Fruit fly (Drosophila melanogaster) whole organism, embryonic: Measurements from ENCODE around the gene Hasp.
A peak's percentile ranks its signal among the peaks of the same experiment; 100 is the strongest.

Source experiments
- CG10321 ChIP-seq: fragments of 200-800 bp; sonication (Bioruptor generic); IDR thresholded peaks from 2 replicates; pipeline ENCODE4 v1.3.6; 2022; ENCODE audit warnings: missing biosample characterization, missing genetic modification characterization
- CG11093 ChIP-seq: fragments of 200-800 bp; sonication (Bioruptor generic); IDR thresholded peaks from 3 replicates; pipeline ENCODE4 v1.3.6; 2022; ENCODE audit warnings: missing biosample characterization, missing genetic modification characterization
- CG12219 ChIP-seq: fragments of 200-800 bp; sonication (Bioruptor generic); optimal IDR thresholded peaks from 3 replicates; lab custom pipeline; 2018; ENCODE audit warnings: missing biosample characterization, mild to moderate bottlenecking, missing genetic modification characterization
- CG13424 ChIP-seq: fragments of 200-800 bp; sonication (Bioruptor generic); optimal IDR thresholded peaks from 2 replicates; lab custom pipeline; 2019; ENCODE audit warnings: missing biosample characterization, mild to moderate bottlenecking, missing genetic modification characterization, moderate library complexity
- CG1529 ChIP-seq: fragments of 200-800 bp; sonication (Bioruptor generic); optimal IDR thresholded peaks from 3 replicates; lab custom pipeline; 2018; ENCODE audit warnings: missing biosample characterization, missing genetic modification characterization
- CG15601 ChIP-seq: fragments of 200-800 bp; sonication (Bioruptor generic); optimal IDR thresholded peaks from 3 replicates; lab custom pipeline; 2019; ENCODE audit warnings: missing biosample characterization, mild to moderate bottlenecking, missing genetic modification characterization, moderate library complexity
- CG17359 ChIP-seq: fragments of 200-800 bp; sonication (Bioruptor generic); optimal IDR thresholded peaks from 3 replicates; lab custom pipeline; 2018; ENCODE audit warnings: missing biosample characterization, mild to moderate bottlenecking, missing genetic modification characterization, moderate library complexity
- CG17912 ChIP-seq: fragments of 200-800 bp; sonication (Bioruptor generic); optimal IDR thresholded peaks from 2 replicates; lab custom pipeline; 2018; ENCODE audit warnings: missing biosample characterization, mild to moderate bottlenecking, missing genetic modification characterization
- CG18599 ChIP-seq: fragments of 200-800 bp; sonication (Bioruptor generic); optimal IDR thresholded peaks from 3 replicates; lab custom pipeline; 2017; ENCODE audit warnings: missing biosample characterization, missing genetic modification characterization, mild to moderate bottlenecking, moderate library complexity, missing genetic modification reagents
- CG2199 ChIP-seq: fragments of 200-800 bp; sonication (Bioruptor generic); IDR thresholded peaks from 3 replicates; pipeline ENCODE4 v1.3.6; 2022; ENCODE audit warnings: missing biosample characterization, missing genetic modification characterization
- CG2202 ChIP-seq: fragments of 200-800 bp; sonication (Bioruptor generic); optimal IDR thresholded peaks from 2 replicates; lab custom pipeline; 2018; ENCODE audit warnings: missing biosample characterization, mild to moderate bottlenecking, missing genetic modification characterization
- CG31388 ChIP-seq: fragments of 200-800 bp; sonication (Bioruptor generic); optimal IDR thresholded peaks from 2 replicates; lab custom pipeline; 2016; ENCODE audit warnings: missing biosample characterization, missing genetic modification characterization
- CG4360 ChIP-seq: fragments of 200-800 bp; sonication (Bioruptor generic); IDR thresholded peaks from 2 replicates; pipeline ENCODE4 v1.3.6; 2022; ENCODE audit warnings: missing biosample characterization, missing genetic modification characterization
- CG43689 ChIP-seq: fragments of 200-800 bp; sonication (Bioruptor generic); IDR thresholded peaks from 2 replicates; pipeline ENCODE4 v1.3.6; 2022; ENCODE audit warnings: missing biosample characterization, missing genetic modification characterization
- CG6175 ChIP-seq: fragments of 200-800 bp; sonication (Bioruptor generic); IDR thresholded peaks from 3 replicates; pipeline ENCODE4 v1.3.6; 2022; ENCODE audit warnings: missing biosample characterization, missing genetic modification characterization
- CG7556 ChIP-seq: fragments of 200-800 bp; sonication (Bioruptor generic); optimal IDR thresholded peaks from 2 replicates; lab custom pipeline; 2017; ENCODE audit warnings: missing biosample characterization, mild to moderate bottlenecking, missing genetic modification characterization
- CG7745 ChIP-seq: fragments of 200-800 bp; sonication (Bioruptor generic); optimal IDR thresholded peaks from 2 replicates; lab custom pipeline; 2018; ENCODE audit warnings: missing biosample characterization, mild to moderate bottlenecking, missing genetic modification characterization, moderate library complexity
- CG9727 ChIP-seq: fragments of 200-800 bp; sonication (Bioruptor generic); optimal IDR thresholded peaks from 3 replicates; lab custom pipeline; 2017; ENCODE audit warnings: missing biosample characterization, mild to moderate bottlenecking, missing genetic modification characterization
- Chrac-16 ChIP-seq: fragments of 200-800 bp; sonication (Bioruptor generic); optimal IDR thresholded peaks from 3 replicates; lab custom pipeline; 2016; ENCODE audit warnings: missing biosample characterization, missing genetic modification characterization
- D ChIP-seq, 2 experiments: fragments of 200-800 bp in 1 of 2; fragments of >200 bp in 1 of 2; sonication (Bioruptor generic) in 1 of 2; optimal IDR thresholded peaks; 2 replicates in 1 of 2; 3 replicates in 1 of 2; lab custom pipeline; 2017; ENCODE audit warnings: mild to moderate bottlenecking in 1 of 2, missing biosample characterization in 1 of 2, missing genetic modification characterization in 1 of 2, missing genetic modification reagents in 1 of 2
- D19A ChIP-seq: fragments of 200-800 bp; optimal IDR thresholded peaks from 3 replicates; lab custom pipeline; 2019; ENCODE audit warnings: missing biosample characterization, mild to moderate bottlenecking, missing genetic modification characterization, moderate library complexity
- Dll ChIP-seq: fragments of 200-800 bp; sonication (Bioruptor generic); IDR thresholded peaks from 4 replicates; pipeline ENCODE4 v1.3.6; 2022; ENCODE audit warnings: missing biosample characterization, missing genetic modification characterization; ENCODE audit not compliant: partially characterized antibody
- Dp ChIP-seq: fragments of 200-800 bp; sonication (Bioruptor generic); optimal IDR thresholded peaks from 2 replicates; lab custom pipeline; 2018; ENCODE audit warnings: missing biosample characterization, mild to moderate bottlenecking, missing genetic modification characterization, moderate library complexity
- Ets97D ChIP-seq: fragments of 200-800 bp; sonication (Bioruptor generic); optimal IDR thresholded peaks from 3 replicates; lab custom pipeline; 2016; ENCODE audit warnings: missing biosample characterization, missing genetic modification characterization
- HLH4C ChIP-seq: fragments of 200-800 bp; sonication (Bioruptor generic); IDR thresholded peaks from 3 replicates; pipeline ENCODE4 v1.3.6; 2022; ENCODE audit warnings: missing biosample characterization, missing genetic modification characterization; ENCODE audit not compliant: partially characterized antibody
- HmgZ ChIP-seq: fragments of 200-800 bp; sonication (Bioruptor generic); optimal IDR thresholded peaks from 2 replicates; lab custom pipeline; 2018; ENCODE audit warnings: missing biosample characterization, mild to moderate bottlenecking, missing genetic modification characterization
- NC2β ChIP-seq: fragments of 200-800 bp; sonication (Bioruptor generic); optimal IDR thresholded peaks from 2 replicates; lab custom pipeline; 2016; ENCODE audit warnings: missing biosample characterization, missing genetic modification characterization
- Nf-YB ChIP-seq: fragments of 200-800 bp; sonication (Bioruptor generic); optimal IDR thresholded peaks from 3 replicates; lab custom pipeline; 2019; ENCODE audit warnings: missing biosample characterization, mild to moderate bottlenecking, missing genetic modification characterization, moderate library complexity
- Sry-δ ChIP-seq: fragments of 200-800 bp; sonication (Bioruptor generic); optimal IDR thresholded peaks from 2 replicates; lab custom pipeline; 2016; ENCODE audit warnings: missing biosample characterization, missing genetic modification characterization
- abd-A ChIP-seq: fragments of 200-800 bp; sonication (Bioruptor generic); optimal IDR thresholded peaks from 3 replicates; lab custom pipeline; 2019; ENCODE audit warnings: missing biosample characterization, mild to moderate bottlenecking, missing genetic modification characterization, moderate library complexity
- amos ChIP-seq: fragments of 200-800 bp; sonication (Bioruptor generic); IDR thresholded peaks from 2 replicates; pipeline ENCODE4 v1.3.6; 2022; ENCODE audit warnings: missing biosample characterization, missing genetic modification characterization; ENCODE audit not compliant: partially characterized antibody
- cas ChIP-seq: fragments of 200-800 bp; sonication (Bioruptor generic); IDR thresholded peaks from 2 replicates; pipeline ENCODE4 v1.3.6; 2022; ENCODE audit warnings: missing biosample characterization, missing genetic modification characterization
- crc ChIP-seq: fragments of 200-800 bp; sonication (Bioruptor generic); optimal IDR thresholded peaks from 2 replicates; lab custom pipeline; 2016; ENCODE audit warnings: missing biosample characterization, missing genetic modification characterization
- croc ChIP-seq: fragments of 200-800 bp; sonication (Bioruptor generic); conservative IDR thresholded peaks from 3 replicates; pipeline ENCODE4 v1.3.6; 2022; ENCODE audit warnings: missing biosample characterization, missing genetic modification characterization
- ems ChIP-seq: fragments of 200-800 bp; sonication (Bioruptor generic); optimal IDR thresholded peaks from 3 replicates; lab custom pipeline; 2016; ENCODE audit warnings: missing biosample characterization, missing genetic modification characterization
- eve ChIP-seq, 2 experiments: fragments of >200 bp; optimal IDR thresholded peaks; 2 replicates each; lab custom pipeline; 2017; ENCODE audit warnings: missing biosample characterization in 2 of 2, missing genetic modification characterization in 2 of 2
- gfzf ChIP-seq: fragments of 200-800 bp; sonication (Bioruptor generic); optimal IDR thresholded peaks from 2 replicates; lab custom pipeline; 2016; ENCODE audit warnings: missing biosample characterization, mild to moderate bottlenecking, missing genetic modification characterization, moderate library complexity
- grau ChIP-seq: fragments of 200-800 bp; optimal IDR thresholded peaks from 3 replicates; lab custom pipeline; 2019; ENCODE audit warnings: missing biosample characterization, mild to moderate bottlenecking, missing genetic modification characterization, moderate library complexity
- grn ChIP-seq: fragments of 200-800 bp; sonication (Bioruptor generic); optimal IDR thresholded peaks from 3 replicates; lab custom pipeline; 2017; ENCODE audit warnings: missing biosample characterization, missing genetic modification characterization
- gt ChIP-seq: fragments of 200-800 bp; sonication (Bioruptor generic); IDR thresholded peaks from 2 replicates; pipeline ENCODE4 v1.3.6; 2022; ENCODE audit warnings: missing biosample characterization, missing genetic modification characterization
- her ChIP-seq: fragments of 200-800 bp; sonication (Bioruptor generic); optimal IDR thresholded peaks from 2 replicates; lab custom pipeline; 2016; ENCODE audit warnings: missing biosample characterization, missing genetic modification characterization
- jigr1 ChIP-seq: fragments of 200-800 bp; sonication (Bioruptor generic); IDR thresholded peaks from 3 replicates; pipeline ENCODE4 v1.3.6; 2022; ENCODE audit warnings: missing biosample characterization, missing genetic modification characterization
- nerfin-2 ChIP-seq: fragments of 200-800 bp; sonication (Bioruptor generic); IDR thresholded peaks from 2 replicates; pipeline ENCODE4 v1.3.6; 2022; ENCODE audit warnings: missing biosample characterization, missing genetic modification characterization; ENCODE audit not compliant: partially characterized antibody
- pfk ChIP-seq: fragments of 200-800 bp; sonication (Bioruptor generic); optimal IDR thresholded peaks from 2 replicates; lab custom pipeline; 2018; ENCODE audit warnings: missing biosample characterization, mild to moderate bottlenecking, missing genetic modification characterization, moderate library complexity
- stc ChIP-seq: fragments of 200-800 bp; sonication (Bioruptor generic); IDR thresholded peaks from 2 replicates; pipeline ENCODE4 v1.3.6; 2022; ENCODE audit warnings: missing biosample characterization, missing genetic modification characterization
- tna ChIP-seq: fragments of 200-800 bp; sonication (Bioruptor generic); IDR thresholded peaks from 2 replicates; pipeline ENCODE4 v1.3.6; 2022; ENCODE audit warnings: missing biosample characterization, missing genetic modification characterization; ENCODE audit not compliant: partially characterized antibody
- trem ChIP-seq: fragments of 200-800 bp; optimal IDR thresholded peaks from 3 replicates; lab custom pipeline; 2019; ENCODE audit warnings: missing biosample characterization, mild to moderate bottlenecking, missing genetic modification characterization, moderate library complexity
- vvl ChIP-seq: fragments of 200-800 bp; sonication (Bioruptor generic); IDR thresholded peaks from 2 replicates; pipeline ENCODE4 v1.3.6; 2022; ENCODE audit warnings: missing biosample characterization, missing genetic modification characterization
- wdn ChIP-seq: fragments of 200-800 bp; sonication (Bioruptor generic); IDR thresholded peaks from 2 replicates; pipeline ENCODE4 v1.3.6; 2022; ENCODE audit warnings: missing biosample characterization, missing genetic modification characterization

Hasp gene

DNA sequence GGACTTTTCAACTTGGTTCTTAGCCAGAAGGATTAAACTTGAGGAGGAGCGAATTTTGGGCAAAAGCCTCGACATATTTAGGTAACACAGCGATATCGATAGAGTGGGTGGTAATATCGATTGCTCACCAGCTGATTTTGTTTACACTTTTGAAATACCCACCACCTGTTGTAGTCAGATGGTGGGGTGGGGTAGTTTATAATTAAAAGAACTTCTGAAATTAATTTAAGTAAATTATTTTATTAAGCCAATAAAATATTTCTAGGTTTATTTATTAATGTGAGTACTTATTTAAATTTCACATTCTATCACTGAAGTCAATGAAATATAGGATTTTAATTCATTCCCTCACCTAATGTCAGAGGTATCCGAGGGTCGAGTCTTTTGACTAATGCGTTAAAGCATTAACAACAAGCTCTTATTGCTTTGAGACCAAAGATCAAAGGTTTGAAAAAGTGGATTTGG is 27.0 kb downstream of the Hasp start, which contains the start of the genes CG10194 and CG18094 (continued):
- TF ChIP-seq tna (GFP tag; lab: Robert Waterston, UW) = 0 out of 2 replicates have a peak, but pooled peaks have one; percentile 26
- no peak for TF ChIP-seq CG43689 (GFP tag; lab: Robert Waterston, UW)
- peak; percentile 38 for TF ChIP-seq CG9727 (GFP tag; lab: Kevin White, UChicago)
- TF ChIP-seq wdn (GFP tag; lab: Robert Waterston, UW) = no peak
- no peak for TF ChIP-seq grau
- TF ChIP-seq CG2199 (GFP tag; lab: Robert Waterston, UW) = no peak
- TF ChIP-seq gt (GFP tag; lab: Robert Waterston, UW) = no peak
- TF ChIP-seq CG2202 (tag; lab: Kevin White, UChicago) = peak; percentile 3
- no peak for TF ChIP-seq croc (GFP tag; lab: Robert Waterston, UW)
- TF ChIP-seq CG13424 (tag; lab: Kevin White, UChicago) = peak; percentile 29
- TF ChIP-seq CG31388 (GFP tag; lab: Kevin White, UChicago) = no peak
- peak; percentile 36 for TF ChIP-seq Chrac-16 (GFP tag; lab: Kevin White, UChicago)
- TF ChIP-seq stc (GFP tag; lab: Robert Waterston, UW) = peak; percentile 34; the same call in 1 of the 2 replicates
- TF ChIP-seq grn = no peak
- peak; percentile 9 for TF ChIP-seq CG17359 (tag; lab: Kevin White, UChicago)
- TF ChIP-seq CG17912 (GFP tag; lab: Kevin White, UChicago) = no peak
- peak; percentile 62 for TF ChIP-seq Sry-δ
- TF ChIP-seq Dp = peak; percentile 44
- no peak for TF ChIP-seq cas (GFP tag; lab: Robert Waterston, UW)
- TF ChIP-seq CG1529 = no peak
- no peak for TF ChIP-seq CG7556 (GFP tag; lab: Kevin White, UChicago)
- no peak for TF ChIP-seq eve (GFP tag; optimal IDR thresholded peaks at IDR 0.05; lab: Kevin White, UChicago)
- TF ChIP-seq vvl (GFP tag; lab: Robert Waterston, UW) = no peak
- peak; percentile 69; the same call in 1 of the 2 replicates for TF ChIP-seq amos (GFP tag; lab: Robert Waterston, UW)
- no peak for TF ChIP-seq crc (GFP tag; lab: Kevin White, UChicago)
- TF ChIP-seq gfzf (GFP tag; lab: Kevin White, UChicago) = no peak
- no peak for TF ChIP-seq jigr1
- no peak for TF ChIP-seq CG18599 (GFP tag; lab: Kevin White, UChicago)
- peak; percentile 43 for TF ChIP-seq HmgZ (tag; lab: Kevin White, UChicago)
- TF ChIP-seq HLH4C (GFP tag; lab: Robert Waterston, UW) = peak; percentile 66
- peak; percentile 1 for TF ChIP-seq Ets97D (GFP tag; lab: Kevin White, UChicago)
- no peak for TF ChIP-seq CG10321 (GFP tag; lab: Robert Waterston, UW)
- TF ChIP-seq Dll (GFP tag; lab: Robert Waterston, UW) = peak; percentile 72
- no peak for TF ChIP-seq Nf-YB (GFP tag; lab: Kevin White, UChicago)
- TF ChIP-seq CG4360 (GFP tag; lab: Robert Waterston, UW) = no peak
- TF ChIP-seq CG12219 (GFP tag; lab: Kevin White, UChicago) = no peak
- TF ChIP-seq CG7745 (tag; lab: Kevin White, UChicago) = peak; percentile 8
- TF ChIP-seq nerfin-2 (GFP tag; lab: Robert Waterston, UW) = no peak
- TF ChIP-seq abd-A (tag; lab: Kevin White, UChicago) = no peak
- TF ChIP-seq CG11093 (GFP tag; lab: Robert Waterston, UW) = no peak
- peak; percentile 3 for TF ChIP-seq CG15601 (tag; lab: Kevin White, UChicago)
- no peak for TF ChIP-seq D (optimal IDR thresholded peaks at IDR 0.05; lab: Kevin White, UChicago)
- no peak for TF ChIP-seq D (GFP tag; optimal IDR thresholded peaks at IDR 0.05; lab: Kevin White, UChicago)
- TF ChIP-seq D19A (tag; lab: Kevin White, UChicago) = peak; percentile 41
- no peak for TF ChIP-seq pfk (GFP tag; lab: Kevin White, UChicago)
- no peak for TF ChIP-seq ems (GFP tag; lab: Kevin White, UChicago)
- no peak for TF ChIP-seq her (GFP tag; lab: Kevin White, UChicago)
- no peak for TF ChIP-seq NC2β (GFP tag; lab: Kevin White, UChicago)
- no peak for TF ChIP-seq CG6175
- peak; percentile 17 for TF ChIP-seq trem
